Fruit fly (Drosophila melanogaster) whole organism, embryonic: ENCODE results near the gene Elba2.
A peak's percentile ranks its signal among the peaks of the same experiment; 100 is the strongest.

Experiments
- Ada2b ChIP-seq: fragments of 200-800 bp; sonication (Bioruptor generic); IDR thresholded peaks from 2 replicates; pipeline ENCODE4 v1.3.6; 2022; ENCODE audit warnings: missing biosample characterization, missing genetic modification characterization
- Aef1 ChIP-seq: fragments of 200-800 bp; sonication (Bioruptor generic); IDR thresholded peaks from 3 replicates; pipeline ENCODE4 v1.3.6; 2022; ENCODE audit warnings: missing biosample characterization, missing genetic modification characterization
- Bteb2 ChIP-seq: fragments of 200-800 bp; sonication (Bioruptor generic); optimal IDR thresholded peaks from 2 replicates; lab custom pipeline; 2016; ENCODE audit warnings: missing biosample characterization, missing genetic modification characterization
- CG11456 ChIP-seq: fragments of 200-800 bp; sonication (Bioruptor generic); IDR thresholded peaks from 3 replicates; pipeline ENCODE4 v1.3.6; 2022; ENCODE audit warnings: missing biosample characterization, missing genetic modification characterization
- CG12236 ChIP-seq: fragments of 200-800 bp; sonication (Bioruptor generic); optimal IDR thresholded peaks from 2 replicates; lab custom pipeline; 2016; ENCODE audit warnings: missing biosample characterization, missing genetic modification characterization
- CG1233 ChIP-seq: fragments of 200-800 bp; sonication (Bioruptor generic); optimal IDR thresholded peaks from 4 replicates; lab custom pipeline; 2018; ENCODE audit warnings: missing biosample characterization, mild to moderate bottlenecking, missing genetic modification characterization
- CG14014 ChIP-seq: fragments of 200-800 bp; sonication (Bioruptor generic); IDR thresholded peaks from 2 replicates; pipeline ENCODE4 v1.3.6; 2022; ENCODE audit warnings: missing biosample characterization, missing genetic modification characterization
- CG1603 ChIP-seq: fragments of 200-800 bp; sonication (Bioruptor generic); optimal IDR thresholded peaks from 2 replicates; lab custom pipeline; 2019; ENCODE audit warnings: missing biosample characterization, mild to moderate bottlenecking, missing genetic modification characterization, moderate library complexity
- CG16863 ChIP-seq: fragments of 200-800 bp; sonication (Bioruptor generic); optimal IDR thresholded peaks from 3 replicates; lab custom pipeline; 2016; ENCODE audit warnings: missing biosample characterization, missing genetic modification characterization
- CG17328 ChIP-seq: fragments of 200-800 bp; sonication (Bioruptor generic); IDR thresholded peaks from 2 replicates; pipeline ENCODE4 v1.3.6; 2022; ENCODE audit warnings: missing biosample characterization, missing genetic modification characterization
- CG17359 ChIP-seq: fragments of 200-800 bp; sonication (Bioruptor generic); optimal IDR thresholded peaks from 3 replicates; lab custom pipeline; 2018; ENCODE audit warnings: missing biosample characterization, mild to moderate bottlenecking, missing genetic modification characterization, moderate library complexity
- CG2875 ChIP-seq: fragments of 200-800 bp; sonication (Bioruptor generic); optimal IDR thresholded peaks from 2 replicates; lab custom pipeline; 2017; ENCODE audit warnings: missing biosample characterization, mild to moderate bottlenecking, missing genetic modification characterization, missing genetic modification reagents
- CG30403 ChIP-seq: fragments of 200-800 bp; sonication (Bioruptor generic); optimal IDR thresholded peaks from 3 replicates; lab custom pipeline; 2016; ENCODE audit warnings: missing biosample characterization, missing genetic modification characterization
- CG31441 ChIP-seq: fragments of 200-800 bp; sonication (Bioruptor generic); IDR thresholded peaks from 2 replicates; pipeline ENCODE4 v1.3.6; 2022; ENCODE audit warnings: missing biosample characterization, missing genetic modification characterization
- CG4424 ChIP-seq: fragments of 200-800 bp; sonication (Bioruptor generic); optimal IDR thresholded peaks from 3 replicates; lab custom pipeline; 2016; ENCODE audit warnings: missing biosample characterization, missing genetic modification characterization
- CG6765 ChIP-seq: fragments of 200-800 bp; sonication (Bioruptor generic); optimal IDR thresholded peaks from 3 replicates; lab custom pipeline; 2017; ENCODE audit warnings: missing biosample characterization, mild to moderate bottlenecking, missing genetic modification characterization
- CG7357 ChIP-seq: fragments of 200-800 bp; sonication (Bioruptor generic); IDR thresholded peaks from 3 replicates; pipeline ENCODE4 v1.3.6; 2022; ENCODE audit warnings: missing biosample characterization, missing genetic modification characterization
- CG7556 ChIP-seq: fragments of 200-800 bp; sonication (Bioruptor generic); optimal IDR thresholded peaks from 2 replicates; lab custom pipeline; 2017; ENCODE audit warnings: missing biosample characterization, mild to moderate bottlenecking, missing genetic modification characterization
- CG9609 ChIP-seq: fragments of 200-800 bp; sonication (Bioruptor generic); optimal IDR thresholded peaks from 3 replicates; lab custom pipeline; 2016; ENCODE audit warnings: missing biosample characterization, missing genetic modification characterization
- Dip3 ChIP-seq: fragments of 200-800 bp; sonication (Bioruptor generic); optimal IDR thresholded peaks from 3 replicates; lab custom pipeline; 2016; ENCODE audit warnings: missing biosample characterization, missing genetic modification characterization
- Eip74EF ChIP-seq, 2 experiments: fragments of 200-800 bp in 1 of 2; fragments of >200 bp in 1 of 2; sonication (Bioruptor generic) in 1 of 2; optimal IDR thresholded peaks; 2 replicates each; lab custom pipeline; 2017 to 2019; ENCODE audit warnings: missing biosample characterization in 2 of 2, missing genetic modification characterization in 2 of 2, mild to moderate bottlenecking in 1 of 2, moderate library complexity in 1 of 2
- Ets97D ChIP-seq: fragments of 200-800 bp; sonication (Bioruptor generic); optimal IDR thresholded peaks from 3 replicates; lab custom pipeline; 2016; ENCODE audit warnings: missing biosample characterization, missing genetic modification characterization
- Hey ChIP-seq: fragments of 200-800 bp; sonication (Bioruptor generic); optimal IDR thresholded peaks from 3 replicates; lab custom pipeline; 2018; ENCODE audit warnings: missing biosample characterization, mild to moderate bottlenecking, missing genetic modification characterization
- Hmr ChIP-seq: fragments of 200-800 bp; sonication (Bioruptor generic); optimal IDR thresholded peaks from 3 replicates; lab custom pipeline; 2017; ENCODE audit warnings: mild to moderate bottlenecking, missing biosample characterization, missing genetic modification reagents, missing genetic modification characterization
- Hr78 ChIP-seq, 2 experiments: fragments of 200-800 bp in 1 of 2; fragments of >200 bp in 1 of 2; sonication (Bioruptor generic) in 1 of 2; optimal IDR thresholded peaks; 2 replicates each; lab custom pipeline; 2017 to 2019; ENCODE audit warnings: missing biosample characterization in 2 of 2, missing genetic modification characterization in 2 of 2, mild to moderate bottlenecking in 1 of 2, moderate library complexity in 1 of 2
- Lpt ChIP-seq: fragments of >200 bp; optimal IDR thresholded peaks from 2 replicates; lab custom pipeline; 2018; ENCODE audit warnings: missing biosample characterization, missing genetic modification characterization
- Meics ChIP-seq: fragments of 200-800 bp; sonication (Bioruptor generic); optimal IDR thresholded peaks from 2 replicates; lab custom pipeline; 2017; ENCODE audit warnings: missing biosample characterization, mild to moderate bottlenecking, missing genetic modification characterization
- Trl ChIP-seq, 3 experiments: fragments of >200 bp in 2 of 3; fragments of 200-800 bp in 1 of 3; sonication (Bioruptor generic) in 1 of 3; optimal IDR thresholded peaks; 2 replicates in 1 of 3; 3 replicates in 2 of 3; lab custom pipeline; 2016 to 2017; ENCODE audit warnings: missing biosample characterization in 1 of 3, missing genetic modification characterization in 1 of 3
- Xbp1 ChIP-seq: fragments of 200-800 bp; sonication (Bioruptor generic); optimal IDR thresholded peaks from 3 replicates; lab custom pipeline; 2016; ENCODE audit warnings: missing biosample characterization, mild to moderate bottlenecking, missing genetic modification characterization
- ab ChIP-seq: fragments of 200-800 bp; sonication (Bioruptor generic); optimal IDR thresholded peaks from 2 replicates; lab custom pipeline; 2016; ENCODE audit warnings: missing biosample characterization, missing genetic modification characterization
- ap ChIP-seq: fragments of 200-800 bp; sonication (Bioruptor generic); IDR thresholded peaks from 2 replicates; pipeline ENCODE4 v1.3.6; 2022; ENCODE audit warnings: missing biosample characterization, missing genetic modification characterization
- bsh ChIP-seq, 2 experiments: fragments of 200-800 bp; sonication (Bioruptor generic); optimal IDR thresholded peaks; 2 replicates each; lab custom pipeline; 2017 to 2018; ENCODE audit warnings: mild to moderate bottlenecking in 2 of 2, missing biosample characterization in 2 of 2, missing genetic modification characterization in 2 of 2, moderate library complexity in 1 of 2
- chinmo ChIP-seq: fragments of 200-800 bp; sonication (Bioruptor generic); IDR thresholded peaks from 4 replicates; pipeline ENCODE4 v1.3.6; 2022; ENCODE audit warnings: missing biosample characterization, missing genetic modification characterization; ENCODE audit not compliant: partially characterized antibody
- chm ChIP-seq: fragments of 200-800 bp; sonication (Bioruptor generic); IDR thresholded peaks from 2 replicates; pipeline ENCODE4 v1.3.6; 2022; ENCODE audit warnings: missing biosample characterization, missing genetic modification characterization
- ci ChIP-seq: fragments of 200-800 bp; sonication (Bioruptor generic); IDR thresholded peaks from 3 replicates; pipeline ENCODE4 v1.3.6; 2022; ENCODE audit warnings: missing biosample characterization, missing genetic modification characterization
- danr ChIP-seq: fragments of 200-800 bp; sonication (Bioruptor generic); IDR thresholded peaks from 2 replicates; pipeline ENCODE4 v1.3.6; 2022; ENCODE audit warnings: missing biosample characterization, missing genetic modification characterization
- dysf ChIP-seq: fragments of 200-800 bp; sonication (Bioruptor generic); IDR thresholded peaks from 3 replicates; pipeline ENCODE4 v1.3.6; 2022; ENCODE audit warnings: missing biosample characterization, missing genetic modification characterization
- gem ChIP-seq: fragments of 200-800 bp; sonication (Bioruptor generic); optimal IDR thresholded peaks from 2 replicates; lab custom pipeline; 2019; ENCODE audit warnings: missing biosample characterization, mild to moderate bottlenecking, missing genetic modification characterization, moderate library complexity
- grau ChIP-seq: fragments of 200-800 bp; optimal IDR thresholded peaks from 3 replicates; lab custom pipeline; 2019; ENCODE audit warnings: missing biosample characterization, mild to moderate bottlenecking, missing genetic modification characterization, moderate library complexity
- jumu ChIP-seq: fragments of 200-800 bp; sonication (Bioruptor generic); optimal IDR thresholded peaks from 3 replicates; lab custom pipeline; 2016; ENCODE audit warnings: missing biosample characterization, missing genetic modification characterization
- maf-S ChIP-seq: fragments of 200-800 bp; sonication (Bioruptor generic); optimal IDR thresholded peaks from 2 replicates; lab custom pipeline; 2016; ENCODE audit warnings: missing biosample characterization, missing genetic modification characterization
- pita ChIP-seq: fragments of 200-800 bp; sonication (Bioruptor generic); optimal IDR thresholded peaks from 2 replicates; lab custom pipeline; 2017; ENCODE audit warnings: missing biosample characterization, mild to moderate bottlenecking, missing genetic modification characterization
- pum ChIP-seq: fragments of 200-800 bp; sonication (Bioruptor generic); optimal IDR thresholded peaks from 2 replicates; lab custom pipeline; 2016; ENCODE audit warnings: missing biosample characterization, missing genetic modification characterization
- repo ChIP-seq: fragments of 200-800 bp; sonication (Bioruptor generic); optimal IDR thresholded peaks from 2 replicates; lab custom pipeline; 2016; ENCODE audit warnings: missing biosample characterization, missing genetic modification characterization
- scrt ChIP-seq: fragments of 200-800 bp; sonication (Bioruptor generic); optimal IDR thresholded peaks from 2 replicates; lab custom pipeline; 2018; ENCODE audit warnings: missing biosample characterization, mild to moderate bottlenecking, missing genetic modification characterization, moderate library complexity
- sob ChIP-seq: fragments of 200-800 bp; sonication (Bioruptor generic); IDR thresholded peaks from 2 replicates; pipeline ENCODE4 v1.3.6; 2022; ENCODE audit warnings: missing biosample characterization, missing genetic modification characterization
- tgo ChIP-seq: fragments of 200-800 bp; sonication (Bioruptor generic); IDR thresholded peaks from 3 replicates; pipeline ENCODE4 v1.3.6; 2022; ENCODE audit warnings: missing biosample characterization, missing genetic modification characterization
- tin ChIP-seq: fragments of 200-800 bp; sonication (Bioruptor generic); optimal IDR thresholded peaks from 3 replicates; lab custom pipeline; 2016; ENCODE audit warnings: missing biosample characterization, missing genetic modification characterization
- tio ChIP-seq: fragments of 200-800 bp; sonication (Bioruptor generic); optimal IDR thresholded peaks from 2 replicates; lab custom pipeline; 2017; ENCODE audit warnings: missing biosample characterization, missing genetic modification characterization, inconsistent platforms
- zf30C ChIP-seq: fragments of 200-800 bp; sonication (Bioruptor generic); optimal IDR thresholded peaks from 3 replicates; lab custom pipeline; 2018; ENCODE audit warnings: missing biosample characterization, mild to moderate bottlenecking, missing genetic modification characterization
- zfh2 ChIP-seq: fragments of 200-800 bp; sonication (Bioruptor generic); optimal IDR thresholded peaks from 2 replicates; lab custom pipeline; 2016; ENCODE audit warnings: missing biosample characterization, missing genetic modification characterization

The Elba2 gene

dm6 chr2L:2528097-2528496, 49.4 kb upstream of the Elba2 start (continued):
- peak; percentile 53 for TF ChIP-seq CG1603 (tag; lab: Kevin White, UChicago)
- TF ChIP-seq CG9609 (GFP tag; lab: Kevin White, UChicago) = no peak
- peak; percentile 55 for TF ChIP-seq Hey
- no peak for TF ChIP-seq CG12236 (GFP tag; lab: Kevin White, UChicago)
- TF ChIP-seq Aef1 (GFP tag; lab: Robert Waterston, UW) = 0 out of 3 replicates have a peak, but pooled peaks have one; percentile 19
- 0 out of 3 replicates have a peak, but pooled peaks have one; percentile 23 for TF ChIP-seq CG7357 (GFP tag; lab: Robert Waterston, UW)
- peak; percentile 38; the same call in 1 of the 2 replicates for TF ChIP-seq Ada2b (GFP tag; lab: Robert Waterston, UW)
- TF ChIP-seq tgo = peak; percentile 24; the same call in 1 of the 3 replicates
- TF ChIP-seq CG17328 (GFP tag; lab: Robert Waterston, UW) = 0 out of 2 replicates have a peak, but pooled peaks have one; percentile 18
- TF ChIP-seq CG14014 (GFP tag; lab: Robert Waterston, UW) = 0 out of 2 replicates have a peak, but pooled peaks have one; percentile 38
- peak; percentile 13 for TF ChIP-seq CG1233 (GFP tag; lab: Kevin White, UChicago)
- TF ChIP-seq scrt (GFP tag; lab: Kevin White, UChicago) = peak; percentile 8
- TF ChIP-seq Lpt = no peak
- TF ChIP-seq gem = peak; percentile 42
- peak; percentile 32 for TF ChIP-seq Meics (GFP tag; lab: Kevin White, UChicago)
- 0 out of 2 replicates have a peak, but pooled peaks have one; percentile 15 for TF ChIP-seq CG31441
- peak; percentile 54; the same call in 2 of the 3 replicates for TF ChIP-seq ci (GFP tag; lab: Robert Waterston, UW)
- TF ChIP-seq Hmr (GFP tag; lab: Kevin White, UChicago) = peak; percentile 19
- no peak for TF ChIP-seq ab (GFP tag; lab: Kevin White, UChicago)
- TF ChIP-seq pum (GFP tag; lab: Kevin White, UChicago) = no peak
- TF ChIP-seq CG11456 = peak; percentile 40; the same call in 1 of the 3 replicates
- 0 out of 3 replicates have a peak, but pooled peaks have one; percentile 46 for TF ChIP-seq dysf
- TF ChIP-seq Xbp1 (GFP tag; lab: Kevin White, UChicago) = peak; percentile 32
- TF ChIP-seq tin (GFP tag; lab: Kevin White, UChicago) = peak; percentile 10
- peak; percentile 19 for TF ChIP-seq CG30403 (GFP tag; lab: Kevin White, UChicago)

dm6 chr2L:2542491-2542890, 35.0 kb upstream of the Elba2 start:
- TF ChIP-seq Bteb2 (GFP tag; lab: Kevin White, UChicago) (no peak), CG4424 (GFP tag; lab: Kevin White, UChicago) (no peak), Eip74EF (GFP tag; optimal IDR thresholded peaks at IDR 0.05; lab: Kevin White, UChicago) (no peak), CG2875 (GFP tag; lab: Kevin White, UChicago) (no peak), sob (GFP tag; lab: Robert Waterston, UW) (no peak), Ets97D (no peak), zf30C (GFP tag; lab: Kevin White, UChicago) (no peak), jumu (GFP tag; lab: Kevin White, UChicago) (no peak), bsh (GFP tag; optimal IDR thresholded peaks at IDR 0.05; lab: Kevin White, UChicago) (no peak), CG7556 (GFP tag; lab: Kevin White, UChicago) (peak; percentile 13), tio (no peak), chinmo (GFP tag; lab: Robert Waterston, UW) (no peak), danr (GFP tag; lab: Robert Waterston, UW) (no peak), chm (GFP tag; lab: Robert Waterston, UW) (no peak), grau (peak; percentile 32), Hr78 (GFP tag; optimal IDR thresholded peaks at IDR 0.05; lab: Kevin White, UChicago) (no peak), CG16863 (GFP tag; lab: Kevin White, UChicago) (no peak), zfh2 (GFP tag; lab: Kevin White, UChicago) (no peak), CG6765 (no peak), CG17359 (no peak), Dip3 (GFP tag; lab: Kevin White, UChicago) (no peak), ap (GFP tag; lab: Robert Waterston, UW) (no peak), repo (GFP tag; lab: Kevin White, UChicago) (no peak), maf-S (GFP tag; lab: Kevin White, UChicago) (no peak), pita (GFP tag; lab: Kevin White, UChicago) (no peak), Trl (optimal IDR thresholded peaks at IDR 0.05; lab: Kevin White, UChicago) (no peak), Trl (GFP tag; optimal IDR thresholded peaks at IDR 0.05; lab: Kevin White, UChicago) (no peak)
